Fruit fly (Drosophila melanogaster) whole organism, embryonic: ENCODE measurements around the gene hiro.

Experiments
- Ada2b ChIP-seq: fragments of 200-800 bp; sonication (Bioruptor generic); IDR thresholded peaks from 2 replicates; pipeline ENCODE4 v1.3.6; 2022; ENCODE audit warnings: missing biosample characterization, missing genetic modification characterization
- CG10209 ChIP-seq: fragments of 200-800 bp; sonication (Bioruptor generic); optimal IDR thresholded peaks from 3 replicates; lab custom pipeline; 2017; ENCODE audit warnings: missing biosample characterization, mild to moderate bottlenecking, missing genetic modification characterization, missing genetic modification reagents
- CG6854 ChIP-seq: fragments of 200-800 bp; sonication (Bioruptor generic); optimal IDR thresholded peaks from 3 replicates; lab custom pipeline; 2017; ENCODE audit warnings: missing biosample characterization, mild to moderate bottlenecking, missing genetic modification characterization
- gt ChIP-seq: fragments of 200-800 bp; sonication (Bioruptor generic); IDR thresholded peaks from 2 replicates; pipeline ENCODE4 v1.3.6; 2022; ENCODE audit warnings: missing biosample characterization, missing genetic modification characterization
- h ChIP-seq: fragments of >200 bp; optimal IDR thresholded peaks from 2 replicates; lab custom pipeline; 2017

- TF ChIP-seq h (lab: Kevin White, UChicago) (no peak), CG6854 (GFP tag; lab: Kevin White, UChicago) (no peak), Ada2b (no peak), CG10209 (no peak), gt (GFP tag; lab: Robert Waterston, UW) (no peak)
Measured at dm6 chr3L:721863-722262, 34.1 kb upstream of the hiro start.
